Worm (Caenorhabditis elegans) whole organism, L1 larva: ENCODE results near the gene best-1.

Experiments
- sup-37 ChIP-seq: fragments of 200-800 bp; sonication (Bioruptor generic); optimal IDR thresholded peaks from 2 replicates; lab custom pipeline; 2018; ENCODE audit warnings: mild to moderate bottlenecking, missing genetic modification characterization, missing compliant biosample characterization
- ztf-11 ChIP-seq, 2 experiments: sonication (generic microtip); optimal IDR thresholded peaks; 2 replicates each; lab custom pipeline; 2016 to 2017; ENCODE audit warnings: missing genetic modification characterization in 2 of 2, missing biosample characterization in 1 of 2, missing compliant biosample characterization in 1 of 2

- TF ChIP-seq ztf-11 (tag; optimal IDR thresholded peaks at IDR 0.05; lab: Kevin White, UChicago) (no peak), sup-37 (GFP tag; lab: Kevin White, UChicago) (no peak)
Measured at ce11 chrIV:13070142-13070541, 39.4 kb downstream of the best-1 start, which contains the start of gene scl-7.
